Fruit fly (Drosophila melanogaster) whole organism, embryonic: ENCODE data around the gene CG6126.

Source experiments
- CG10209 ChIP-seq: fragments of 200-800 bp; sonication (Bioruptor generic); optimal IDR thresholded peaks from 3 replicates; lab custom pipeline; 2017; ENCODE audit warnings: missing biosample characterization, mild to moderate bottlenecking, missing genetic modification characterization, missing genetic modification reagents
- CG10274 ChIP-seq: fragments of 200-800 bp; sonication (Bioruptor generic); optimal IDR thresholded peaks from 3 replicates; lab custom pipeline; 2017; ENCODE audit warnings: missing biosample characterization, mild to moderate bottlenecking, missing genetic modification characterization
- CG10979 ChIP-seq: fragments of 200-800 bp; sonication (Bioruptor generic); optimal IDR thresholded peaks from 2 replicates; lab custom pipeline; 2018; ENCODE audit warnings: missing biosample characterization, mild to moderate bottlenecking, missing genetic modification characterization, moderate library complexity
- CG11695 ChIP-seq: fragments of 200-800 bp; sonication (Bioruptor generic); IDR thresholded peaks from 3 replicates; pipeline ENCODE4 v1.3.6; 2022; ENCODE audit warnings: missing biosample characterization, missing genetic modification characterization
- CG13624 ChIP-seq: fragments of 200-800 bp; sonication (Bioruptor generic); optimal IDR thresholded peaks from 2 replicates; lab custom pipeline; 2016; ENCODE audit warnings: missing biosample characterization, missing genetic modification characterization
- CG14441 ChIP-seq: fragments of 200-800 bp; sonication (Bioruptor generic); IDR thresholded peaks from 2 replicates; pipeline ENCODE4 v1.3.6; 2022; ENCODE audit warnings: missing biosample characterization, missing genetic modification characterization
- CG14710 ChIP-seq: fragments of 200-800 bp; sonication (Bioruptor generic); optimal IDR thresholded peaks from 3 replicates; lab custom pipeline; 2019; ENCODE audit warnings: missing biosample characterization, mild to moderate bottlenecking, missing genetic modification characterization, moderate library complexity
- CG15073 ChIP-seq: fragments of 200-800 bp; sonication (Bioruptor generic); optimal IDR thresholded peaks from 2 replicates; lab custom pipeline; 2016; ENCODE audit warnings: missing biosample characterization, missing genetic modification characterization
- CG16863 ChIP-seq: fragments of 200-800 bp; sonication (Bioruptor generic); optimal IDR thresholded peaks from 3 replicates; lab custom pipeline; 2016; ENCODE audit warnings: missing biosample characterization, missing genetic modification characterization
- CG17829 ChIP-seq: fragments of 200-800 bp; optimal IDR thresholded peaks from 2 replicates; lab custom pipeline; 2019; ENCODE audit warnings: missing biosample characterization, mild to moderate bottlenecking, missing genetic modification characterization, moderate library complexity
- CG18011 ChIP-seq: fragments of 200-800 bp; sonication (Bioruptor generic); optimal IDR thresholded peaks from 2 replicates; lab custom pipeline; 2017; ENCODE audit warnings: missing biosample characterization, missing genetic modification characterization, mild to moderate bottlenecking, moderate library complexity, missing genotype
- CG2120 ChIP-seq: fragments of 200-800 bp; sonication (Bioruptor generic); optimal IDR thresholded peaks from 3 replicates; lab custom pipeline; 2016; ENCODE audit warnings: missing biosample characterization, missing genetic modification characterization
- CG30020 ChIP-seq: fragments of 200-800 bp; optimal IDR thresholded peaks from 2 replicates; lab custom pipeline; 2019; ENCODE audit warnings: missing biosample characterization, mild to moderate bottlenecking, missing genetic modification characterization, moderate library complexity
- CG34422 ChIP-seq: fragments of 200-800 bp; sonication (Bioruptor generic); IDR thresholded peaks from 3 replicates; pipeline ENCODE4 v1.3.6; 2022; ENCODE audit warnings: missing biosample characterization, missing genetic modification characterization
- CG4707 ChIP-seq: fragments of 200-800 bp; sonication (Bioruptor generic); optimal IDR thresholded peaks from 2 replicates; lab custom pipeline; 2018; ENCODE audit warnings: missing biosample characterization, mild to moderate bottlenecking, missing genetic modification characterization, moderate library complexity
- CG8944 ChIP-seq: fragments of 200-800 bp; sonication (Bioruptor generic); optimal IDR thresholded peaks from 3 replicates; lab custom pipeline; 2016; ENCODE audit warnings: missing biosample characterization, missing genetic modification characterization
- CTCF ChIP-seq: fragments of 200-800 bp; sonication (Bioruptor generic); optimal IDR thresholded peaks from 2 replicates; lab custom pipeline; 2017; ENCODE audit warnings: missing biosample characterization, mild to moderate bottlenecking, missing genetic modification characterization, moderate library complexity
- CrebB ChIP-seq: fragments of 200-800 bp; sonication (Bioruptor generic); optimal IDR thresholded peaks from 3 replicates; lab custom pipeline; 2018; ENCODE audit warnings: missing biosample characterization, mild to moderate bottlenecking, missing genetic modification characterization
- D19A ChIP-seq: fragments of 200-800 bp; optimal IDR thresholded peaks from 3 replicates; lab custom pipeline; 2019; ENCODE audit warnings: missing biosample characterization, mild to moderate bottlenecking, missing genetic modification characterization, moderate library complexity
- D19B ChIP-seq: fragments of 200-800 bp; sonication (Bioruptor generic); optimal IDR thresholded peaks from 2 replicates; lab custom pipeline; 2017; ENCODE audit warnings: missing biosample characterization, mild to moderate bottlenecking, missing genetic modification characterization
- E2f1 ChIP-seq: fragments of 200-800 bp; sonication (Bioruptor generic); IDR thresholded peaks from 2 replicates; pipeline ENCODE4 v1.3.6; 2022; ENCODE audit warnings: missing biosample characterization, missing genetic modification characterization
- Ets65A ChIP-seq: fragments of 200-800 bp; sonication (Bioruptor generic); peaks from one replicate; lab custom pipeline; 2016; ENCODE audit warnings: missing biosample characterization, missing genetic modification characterization
- Gug ChIP-seq: fragments of 200-800 bp; sonication (Bioruptor generic); IDR thresholded peaks from 4 replicates; pipeline ENCODE4 v1.3.6; 2022; ENCODE audit warnings: missing biosample characterization, missing genetic modification characterization
- Hr51 ChIP-seq, 2 experiments: fragments of 200-800 bp; sonication (Bioruptor generic); optimal IDR thresholded peaks; 2 replicates in 1 of 2; 3 replicates in 1 of 2; lab custom pipeline; 2016 to 2018; ENCODE audit warnings: missing biosample characterization in 2 of 2, missing genetic modification characterization in 2 of 2, mild to moderate bottlenecking in 1 of 2, moderate library complexity in 1 of 2
- Lim3 ChIP-seq: fragments of 200-800 bp; sonication (Bioruptor generic); IDR thresholded peaks from 2 replicates; pipeline ENCODE4 v1.3.6; 2022; ENCODE audit warnings: missing biosample characterization, missing genetic modification characterization
- MBD-R2 ChIP-seq: fragments of 200-800 bp; sonication (Bioruptor generic); IDR thresholded peaks from 2 replicates; pipeline ENCODE4 v1.3.6; 2022; ENCODE audit warnings: missing biosample characterization, missing genetic modification characterization
- MESR4 ChIP-seq: fragments of 200-800 bp; sonication (Bioruptor generic); optimal IDR thresholded peaks from 2 replicates; lab custom pipeline; 2018; ENCODE audit warnings: missing biosample characterization, mild to moderate bottlenecking, missing genetic modification characterization, moderate library complexity
- Myb ChIP-seq: fragments of 200-800 bp; sonication (Bioruptor generic); optimal IDR thresholded peaks from 2 replicates; lab custom pipeline; 2016; ENCODE audit warnings: missing biosample characterization, missing genetic modification characterization
- NC2β ChIP-seq: fragments of 200-800 bp; sonication (Bioruptor generic); optimal IDR thresholded peaks from 2 replicates; lab custom pipeline; 2016; ENCODE audit warnings: missing biosample characterization, missing genetic modification characterization
- Nf-YA ChIP-seq: fragments of 200-800 bp; sonication (Bioruptor generic); IDR thresholded peaks from 2 replicates; pipeline ENCODE4 v1.3.6; 2022; ENCODE audit warnings: missing biosample characterization, missing genetic modification characterization
- Nf-YC ChIP-seq: fragments of 200-800 bp; optimal IDR thresholded peaks from 3 replicates; lab custom pipeline; 2019; ENCODE audit warnings: missing biosample characterization, mild to moderate bottlenecking, missing genetic modification characterization, moderate library complexity
- Ptx1 ChIP-seq: fragments of 200-800 bp; sonication (Bioruptor generic); IDR thresholded peaks from 2 replicates; pipeline ENCODE4 v1.3.6; 2022; ENCODE audit warnings: missing biosample characterization, missing genetic modification characterization
- Sry-δ ChIP-seq: fragments of 200-800 bp; sonication (Bioruptor generic); optimal IDR thresholded peaks from 2 replicates; lab custom pipeline; 2016; ENCODE audit warnings: missing biosample characterization, missing genetic modification characterization
- TFAM ChIP-seq: fragments of 200-800 bp; sonication (Bioruptor generic); optimal IDR thresholded peaks from 2 replicates; lab custom pipeline; 2017; ENCODE audit warnings: missing biosample characterization, missing genetic modification characterization, inconsistent platforms
- Tbp ChIP-seq: fragments of >200 bp; optimal IDR thresholded peaks from 2 replicates; lab custom pipeline; 2018; ENCODE audit warnings: missing biosample characterization, missing genetic modification characterization
- Vsx1 ChIP-seq: fragments of 200-800 bp; sonication (Bioruptor generic); optimal IDR thresholded peaks from 2 replicates; lab custom pipeline; 2017; ENCODE audit warnings: missing biosample characterization, mild to moderate bottlenecking, missing genetic modification characterization, missing genetic modification reagents
- aop ChIP-seq: fragments of 200-800 bp; sonication (Bioruptor generic); IDR thresholded peaks from 2 replicates; pipeline ENCODE4 v1.3.6; 2022; ENCODE audit warnings: missing biosample characterization, missing genetic modification characterization
- caup ChIP-seq: fragments of 200-800 bp; sonication (Bioruptor generic); optimal IDR thresholded peaks from 3 replicates; lab custom pipeline; 2017; ENCODE audit warnings: missing biosample characterization, mild to moderate bottlenecking, missing genetic modification characterization, moderate library complexity; ENCODE audit not compliant: severe bottlenecking
- cg ChIP-seq: fragments of 200-800 bp; sonication (Bioruptor generic); optimal IDR thresholded peaks from 3 replicates; lab custom pipeline; 2019; ENCODE audit warnings: missing biosample characterization, mild to moderate bottlenecking, missing genetic modification characterization, moderate library complexity
- chn ChIP-seq: fragments of 200-800 bp; sonication (Bioruptor generic); optimal IDR thresholded peaks from 2 replicates; lab custom pipeline; 2016; ENCODE audit warnings: missing biosample characterization, missing genetic modification characterization
- ci ChIP-seq: fragments of 200-800 bp; sonication (Bioruptor generic); IDR thresholded peaks from 3 replicates; pipeline ENCODE4 v1.3.6; 2022; ENCODE audit warnings: missing biosample characterization, missing genetic modification characterization
- dimm ChIP-seq: fragments of 200-800 bp; sonication (Bioruptor generic); IDR thresholded peaks from 2 replicates; pipeline ENCODE4 v1.3.6; 2022; ENCODE audit warnings: missing biosample characterization, missing genetic modification characterization
- fd3F ChIP-seq: fragments of 200-800 bp; sonication (Bioruptor generic); optimal IDR thresholded peaks from 2 replicates; lab custom pipeline; 2018; ENCODE audit warnings: missing biosample characterization, mild to moderate bottlenecking, missing genetic modification characterization, moderate library complexity
- fd96Cb ChIP-seq: fragments of 200-800 bp; sonication (Bioruptor generic); optimal IDR thresholded peaks from 2 replicates; lab custom pipeline; 2018; ENCODE audit warnings: missing biosample characterization, mild to moderate bottlenecking, missing genetic modification characterization, moderate library complexity
- gro ChIP-seq: fragments of 200-800 bp; sonication (Bioruptor generic); optimal IDR thresholded peaks from 2 replicates; lab custom pipeline; 2016; ENCODE audit warnings: missing biosample characterization, missing genetic modification characterization
- gsb-n ChIP-seq: fragments of 200-800 bp; sonication (Bioruptor generic); optimal IDR thresholded peaks from 3 replicates; lab custom pipeline; 2018; ENCODE audit warnings: missing biosample characterization, mild to moderate bottlenecking, missing genetic modification characterization
- klu ChIP-seq: fragments of 200-800 bp; sonication (Bioruptor generic); IDR thresholded peaks from 2 replicates; pipeline ENCODE4 v1.3.6; 2022; ENCODE audit warnings: missing biosample characterization, missing genetic modification characterization
- so ChIP-seq: fragments of 200-800 bp; sonication (Bioruptor generic); IDR thresholded peaks from 3 replicates; pipeline ENCODE4 v1.3.6; 2022; ENCODE audit warnings: missing biosample characterization, missing genetic modification characterization
- stwl ChIP-seq: fragments of 200-800 bp; sonication (Bioruptor generic); optimal IDR thresholded peaks from 3 replicates; lab custom pipeline; 2018; ENCODE audit warnings: missing biosample characterization, mild to moderate bottlenecking, missing genetic modification characterization, moderate library complexity
- z ChIP-seq: fragments of 200-800 bp; sonication (Bioruptor generic); IDR thresholded peaks from 3 replicates; pipeline ENCODE4 v1.3.6; 2022; ENCODE audit warnings: missing biosample characterization, missing genetic modification characterization
- zfh1 ChIP-seq: fragments of 200-800 bp; sonication (Bioruptor generic); IDR thresholded peaks from 3 replicates; pipeline ENCODE4 v1.3.6; 2022; ENCODE audit warnings: missing biosample characterization, missing genetic modification characterization

Gene CG6126

dm6 chr3R:16214474-16215318 is 11.8 kb upstream of the CG6126 start (continued):
- no peak for TF ChIP-seq CG14441 (GFP tag; lab: Robert Waterston, UW)
- TF ChIP-seq CG10979, result peak; percentile 11
- TF ChIP-seq TFAM (GFP tag; lab: Kevin White, UChicago), result no peak
- TF ChIP-seq MESR4, result no peak
- TF ChIP-seq CG18011, result no peak
- TF ChIP-seq E2f1 (GFP tag; lab: Robert Waterston, UW), result no peak
- peak; percentile 6 for TF ChIP-seq D19B (GFP tag; lab: Kevin White, UChicago)
- no peak for TF ChIP-seq CG16863 (GFP tag; lab: Kevin White, UChicago)
- no peak for TF ChIP-seq NC2β
- no peak for TF ChIP-seq CG4707
- TF ChIP-seq CG8944 (GFP tag; lab: Kevin White, UChicago), result no peak
- no peak for TF ChIP-seq CG30020
- TF ChIP-seq dimm (GFP tag; lab: Robert Waterston, UW), result no peak
- TF ChIP-seq Nf-YC (tag; lab: Kevin White, UChicago), result peak; percentile 27
- TF ChIP-seq CG34422 (GFP tag; lab: Robert Waterston, UW), result no peak; the same call in 2 of the 3 replicates
- TF ChIP-seq Nf-YA, result peak; percentile 16; the same call in 1 of the 2 replicates
- no peak for TF ChIP-seq CG15073 (GFP tag; lab: Kevin White, UChicago)
- TF ChIP-seq klu (GFP tag; lab: Robert Waterston, UW), result no peak
- no peak for TF ChIP-seq zfh1 (GFP tag; lab: Robert Waterston, UW)
- TF ChIP-seq gro (GFP tag; lab: Kevin White, UChicago), result no peak
- TF ChIP-seq Gug, result no peak
- peak in 1 of 2 experiments; percentile 53 for TF ChIP-seq Hr51 (GFP tag; optimal IDR thresholded peaks at IDR 0.05; lab: Kevin White, UChicago)
- TF ChIP-seq gsb-n (tag; lab: Kevin White, UChicago), result no peak
- TF ChIP-seq chn (GFP tag; lab: Kevin White, UChicago), result no peak
- peak; percentile 23 for TF ChIP-seq fd96Cb (tag; lab: Kevin White, UChicago)
- TF ChIP-seq Vsx1 (GFP tag; lab: Kevin White, UChicago), result no peak
- TF ChIP-seq CG2120 (GFP tag; lab: Kevin White, UChicago), result peak; percentile 62
- TF ChIP-seq CG14710 (tag; lab: Kevin White, UChicago), result no peak
- no peak for TF ChIP-seq CrebB (tag; lab: Kevin White, UChicago)
- TF ChIP-seq CG10274, result no peak
- no peak for TF ChIP-seq stwl (tag; lab: Kevin White, UChicago)
- no peak for TF ChIP-seq CG17829 (tag; lab: Kevin White, UChicago)
- TF ChIP-seq z (GFP tag; lab: Robert Waterston, UW), result no peak
- no peak for TF ChIP-seq fd3F (GFP tag; lab: Kevin White, UChicago)
- TF ChIP-seq caup (GFP tag; lab: Kevin White, UChicago), result no peak
- peak; percentile 76 for TF ChIP-seq Ets65A (GFP tag; lab: Kevin White, UChicago)
- TF ChIP-seq Sry-δ (GFP tag; lab: Kevin White, UChicago), result no peak
- peak; percentile 41 for TF ChIP-seq CG10209 (GFP tag; lab: Kevin White, UChicago)
- TF ChIP-seq ci, result no peak; the same call in 2 of the 3 replicates
- no peak for TF ChIP-seq CG13624 (GFP tag; lab: Kevin White, UChicago)
- TF ChIP-seq cg (GFP tag; lab: Kevin White, UChicago), result peak; percentile 36
- TF ChIP-seq Lim3 (GFP tag; lab: Robert Waterston, UW), result no peak
- TF ChIP-seq Tbp (GFP tag; lab: Kevin White, UChicago), result no peak
- peak; percentile 28 for TF ChIP-seq D19A
- no peak for TF ChIP-seq so
- TF ChIP-seq Myb (GFP tag; lab: Kevin White, UChicago), result no peak
- no peak for TF ChIP-seq MBD-R2 (GFP tag; lab: Robert Waterston, UW)
- TF ChIP-seq Ptx1 (GFP tag; lab: Robert Waterston, UW), result peak; percentile 19; the same call in 1 of the 2 replicates
- TF ChIP-seq CTCF (GFP tag; lab: Kevin White, UChicago), result no peak
- TF ChIP-seq CG11695 (GFP tag; lab: Robert Waterston, UW), result no peak
- no peak for TF ChIP-seq aop (GFP tag; lab: Robert Waterston, UW)
